Worm (Caenorhabditis elegans): ENCODE results near the gene F07G11.2.

ce11 chrV:7332253-7332652 is 27.6 kb downstream of the F07G11.2 start, which contains the start of gene F10G2.1:
- TF ChIP-seq npax-4 (tag; optimal IDR thresholded peaks at IDR 0.05) (no peak), pha-4 (tag; optimal IDR thresholded peaks at IDR 0.05) (no peak), C38D4.7 (GFP tag; optimal IDR thresholded peaks at IDR 0.05) (no peak), ceh-19 (GFP tag; optimal IDR thresholded peaks at IDR 0.05) (no peak), lim-6 (tag; optimal IDR thresholded peaks at IDR 0.05) (no peak), hlh-13 (GFP tag; optimal IDR thresholded peaks at IDR 0.05) (no peak)
